Worm (Caenorhabditis elegans) whole organism, mixed stage, embryonic: ENCODE data around the gene haf-1.

Source experiments
- ceh-39 ChIP-seq: fragments of 150-350 bp; optimal IDR thresholded peaks from 2 replicates; lab custom pipeline; 2014; ENCODE audit warnings: missing biosample characterization, missing genetic modification characterization
- ceh-83 ChIP-seq: fragments of 200-800 bp; sonication (Bioruptor generic); optimal IDR thresholded peaks from 2 replicates; lab custom pipeline; 2018; ENCODE audit warnings: mild to moderate bottlenecking, missing genetic modification characterization, missing compliant biosample characterization
- elt-3 ChIP-seq: fragments of 150-350 bp; optimal IDR thresholded peaks from 2 replicates; lab custom pipeline; 2014; ENCODE audit warnings: missing biosample characterization, missing genetic modification characterization
- lin-13 ChIP-seq: fragments of 150-350 bp; optimal IDR thresholded peaks from 2 replicates; lab custom pipeline; 2014; ENCODE audit warnings: missing biosample characterization, missing genetic modification characterization
- mab-5 ChIP-seq: fragments of 150-350 bp; optimal IDR thresholded peaks from 2 replicates; lab custom pipeline; 2014; ENCODE audit warnings: missing biosample characterization, missing genetic modification characterization
- nhr-12 ChIP-seq: fragments of 150-350 bp; optimal IDR thresholded peaks from 2 replicates; lab custom pipeline; 2014; ENCODE audit warnings: missing biosample characterization, missing genetic modification characterization
- nhr-237 ChIP-seq: fragments of 150-350 bp; optimal IDR thresholded peaks from 2 replicates; lab custom pipeline; 2014; ENCODE audit warnings: missing biosample characterization, missing genetic modification characterization
- pha-4 ChIP-seq: fragments of 150-350 bp; optimal IDR thresholded peaks from 2 replicates; lab custom pipeline; 2018; ENCODE audit warnings: missing biosample characterization, missing genetic modification reagents, missing genetic modification characterization
- tbx-8 ChIP-seq: fragments of 200-800 bp; sonication (Bioruptor generic); optimal IDR thresholded peaks from 2 replicates; lab custom pipeline; 2018; ENCODE audit warnings: mild to moderate bottlenecking, missing genetic modification characterization, moderate library complexity, missing compliant biosample characterization
- unc-62 ChIP-seq: fragments of 150-350 bp; optimal IDR thresholded peaks from 2 replicates; lab custom pipeline; 2014; ENCODE audit warnings: missing biosample characterization, missing genetic modification reagents, missing genetic modification characterization

DNA sequence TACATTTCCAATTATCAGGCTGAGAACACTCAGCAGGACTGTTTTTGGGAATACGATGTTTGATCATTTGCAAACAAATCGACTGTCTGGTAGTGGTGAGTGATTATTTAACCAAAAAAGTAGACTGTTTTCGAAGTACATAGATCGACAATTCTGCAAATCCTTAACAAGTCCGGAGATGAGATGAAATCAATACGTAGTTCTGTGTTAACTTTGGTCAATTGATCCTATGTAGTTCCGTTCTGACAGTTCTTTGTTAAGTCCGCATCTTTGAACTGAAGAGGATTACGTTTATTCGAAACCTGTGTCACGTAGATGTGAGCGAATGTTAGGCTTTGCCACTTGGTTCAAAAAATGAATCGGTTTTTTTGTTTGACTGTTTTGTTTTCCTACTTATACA, 24.6 kb upstream of the haf-1 start, which contains the start of gene clec-199:
- TF ChIP-seq elt-3 (tag; lab: Kevin White, UChicago), result no peak
- no peak for TF ChIP-seq tbx-8 (GFP tag; lab: Kevin White, UChicago)
- no peak for TF ChIP-seq unc-62 (GFP tag; lab: Kevin White, UChicago)
- TF ChIP-seq ceh-83 (GFP tag; lab: Kevin White, UChicago), result no peak
- TF ChIP-seq nhr-237 (tag; lab: Kevin White, UChicago), result no peak
- TF ChIP-seq mab-5, result no peak
- no peak for TF ChIP-seq lin-13 (tag; lab: Kevin White, UChicago)
- no peak for TF ChIP-seq nhr-12 (tag; lab: Kevin White, UChicago)
- TF ChIP-seq ceh-39 (tag; lab: Kevin White, UChicago), result no peak
- TF ChIP-seq pha-4 (tag; lab: Kevin White, UChicago), result no peak
